Worm (Caenorhabditis elegans) whole organism, L1 larva: ENCODE measurements around the gene D2096.5.

Experiments used
- alr-1 ChIP-seq: fragments of 200-800 bp; sonication (Bioruptor generic); optimal IDR thresholded peaks from 2 replicates; lab custom pipeline; 2018; ENCODE audit warnings: borderline replicate concordance, mild to moderate bottlenecking, missing genetic modification characterization, missing compliant biosample characterization
- ceh-82 ChIP-seq, 3 experiments: fragments of 150-350 bp in 1 of 3; sonication (generic microtip) in 2 of 3; optimal IDR thresholded peaks; 2 replicates each; lab custom pipeline; 2014 to 2017; ENCODE audit warnings: missing biosample characterization in 3 of 3, missing genetic modification characterization in 3 of 3
- lin-13 ChIP-seq: fragments of 150-350 bp; optimal IDR thresholded peaks from 2 replicates; lab custom pipeline; 2014; ENCODE audit warnings: missing biosample characterization, missing genetic modification reagents, missing genetic modification characterization
- lin-39 ChIP-seq: fragments of 150-350 bp; optimal IDR thresholded peaks from 2 replicates; lab custom pipeline; 2014; ENCODE audit warnings: missing biosample characterization, missing genetic modification reagents, missing genetic modification characterization
- lir-3 ChIP-seq: sonication (generic microtip); optimal IDR thresholded peaks from 2 replicates; lab custom pipeline; 2016; ENCODE audit warnings: mild to moderate bottlenecking, missing genetic modification characterization, moderate library complexity, missing compliant biosample characterization; ENCODE audit not compliant: poor library complexity
- nhr-76 ChIP-seq: sonication (generic microtip); optimal IDR thresholded peaks from 2 replicates; lab custom pipeline; 2017; ENCODE audit warnings: missing biosample characterization, missing genetic modification characterization
- nhr-77 ChIP-seq: fragments of 150-350 bp; optimal IDR thresholded peaks from 2 replicates; lab custom pipeline; 2014; ENCODE audit warnings: missing biosample characterization, missing genetic modification characterization
- rnt-1 ChIP-seq: sonication (generic microtip); optimal IDR thresholded peaks from 2 replicates; lab custom pipeline; 2016; ENCODE audit warnings: mild to moderate bottlenecking, missing genetic modification characterization, moderate library complexity, missing compliant biosample characterization
- snu-23 ChIP-seq: sonication (generic microtip); optimal IDR thresholded peaks from 2 replicates; lab custom pipeline; 2016; ENCODE audit warnings: missing genetic modification characterization, missing compliant biosample characterization
- sptf-1 ChIP-seq: fragments of 150-350 bp; optimal IDR thresholded peaks from 2 replicates; lab custom pipeline; 2014; ENCODE audit warnings: missing biosample characterization, missing genetic modification characterization
- tbx-2 ChIP-seq: sonication (generic microtip); optimal IDR thresholded peaks from 2 replicates; lab custom pipeline; 2016; ENCODE audit warnings: missing genetic modification characterization, missing compliant biosample characterization
- unc-62 ChIP-seq: fragments of 150-350 bp; optimal IDR thresholded peaks from 2 replicates; lab custom pipeline; 2014; ENCODE audit warnings: missing biosample characterization, missing genetic modification reagents, missing genetic modification characterization

DNA sequence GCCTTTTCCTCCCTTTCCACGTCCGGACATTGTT, 25.8 kb downstream of the D2096.5 start, which contains the start of gene his-31:
- TF ChIP-seq ceh-82 (tag; optimal IDR thresholded peaks at IDR 0.05; lab: Kevin White, UChicago) (no peak), lin-39 (tag; lab: Kevin White, UChicago) (no peak), rnt-1 (no peak), sptf-1 (tag; lab: Kevin White, UChicago) (no peak), snu-23 (no peak), unc-62 (GFP tag; lab: Kevin White, UChicago) (no peak), alr-1 (tag; lab: Kevin White, UChicago) (no peak), nhr-76 (tag; lab: Kevin White, UChicago) (no peak), lin-13 (no peak), lir-3 (no peak), tbx-2 (tag; lab: Kevin White, UChicago) (no peak), nhr-77 (no peak)
